Worm (Caenorhabditis elegans): ENCODE results near the gene era-1.

DNA sequence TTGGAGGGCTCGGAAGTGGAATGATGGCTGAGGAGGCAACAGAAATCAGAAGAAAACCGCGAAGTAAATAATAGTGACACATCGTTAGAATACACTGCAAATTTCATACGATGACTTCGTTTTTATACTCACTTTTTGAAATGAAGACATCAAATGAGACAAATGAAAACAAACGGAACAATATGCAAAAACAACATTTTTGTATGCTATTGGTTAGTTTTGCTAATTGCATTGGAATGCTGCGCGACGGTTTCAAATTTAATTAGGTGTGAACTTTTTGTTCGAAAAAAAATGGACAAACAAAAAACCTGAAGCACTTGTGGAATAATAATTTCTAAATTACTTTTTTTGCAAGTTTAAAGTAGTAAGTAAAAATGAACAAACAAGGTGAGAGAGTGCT is 30.1 kb downstream of the era-1 start, which contains the start of gene grl-8:
- TF ChIP-seq unc-62 (GFP tag; optimal IDR thresholded peaks at IDR 0.05): no peak
- TF ChIP-seq ama-1 (optimal IDR thresholded peaks at IDR 0.05): no peak
- no peak for TF ChIP-seq ceh-82 (tag; optimal IDR thresholded peaks at IDR 0.05)
- no peak for TF ChIP-seq lsy-2 (tag; optimal IDR thresholded peaks at IDR 0.05)
- TF ChIP-seq nhr-77 (tag; optimal IDR thresholded peaks at IDR 0.05): no peak
- TF ChIP-seq ceh-16 (tag; optimal IDR thresholded peaks at IDR 0.05): no peak
- TF ChIP-seq ztf-4 (tag; optimal IDR thresholded peaks at IDR 0.05): no peak
- TF ChIP-seq nhr-6 (tag; optimal IDR thresholded peaks at IDR 0.05): no peak
- no peak for TF ChIP-seq nhr-12 (tag; optimal IDR thresholded peaks at IDR 0.05)

Measured in whole organism, L2 larva.